Fruit fly (Drosophila melanogaster): ENCODE results near the gene lawc.
A peak's percentile ranks its signal among the peaks of the same experiment; 100 is the strongest.

lawc gene

dm6 chrX:8408971-8409455, 2.4 kb downstream of the lawc start, which contains the start of gene Trf2:
Gene Trf2 (plus strand): TSS chrX:8409272.
- TF ChIP-seq Sp1 (GFP tag; optimal IDR thresholded peaks at IDR 0.05) (peak; percentile 3), Dif (GFP tag; optimal IDR thresholded peaks at IDR 0.05; ENCODE audit: partially characterized antibody) (peak; percentile 22), Rel (GFP tag; optimal IDR thresholded peaks at IDR 0.05) (no peak), Rel (tag; optimal IDR thresholded peaks at IDR 0.05) (peak; percentile 15), pan (optimal IDR thresholded peaks at IDR 0.05) (no peak), Myc (optimal IDR thresholded peaks at IDR 0.05) (peak; percentile 49), dmrt93B (GFP tag; optimal IDR thresholded peaks at IDR 0.05) (no peak), Hnf4 (GFP tag; optimal IDR thresholded peaks at IDR 0.05) (peak; percentile 47), tai (GFP tag; optimal IDR thresholded peaks at IDR 0.05) (no peak), h (GFP tag; optimal IDR thresholded peaks at IDR 0.05) (peak; percentile 5), foxo (GFP tag; optimal IDR thresholded peaks at IDR 0.05) (peak in 1 of 2 experiments; percentile 8), rgr (GFP tag; optimal IDR thresholded peaks at IDR 0.05) (peak; percentile 42)

dm6 chrX:8407124-8407775, 4.2 kb downstream of the lawc start, which contains the start of gene PIG-T:
Gene PIG-T (minus strand): TSS chrX:8407263.
- no peak for TF ChIP-seq dl (GFP tag; optimal IDR thresholded peaks at IDR 0.05; ENCODE audit: insufficient read depth in 1 of 2, partially characterized antibody in 2 of 2)
- peak; percentile 20 for TF ChIP-seq rgr (GFP tag; optimal IDR thresholded peaks at IDR 0.05)

dm6 chrX:8399019-8399623, 12.3 kb downstream of the lawc start:
- peak; percentile 5 for TF ChIP-seq Dfd (GFP tag; optimal IDR thresholded peaks at IDR 0.05)
- no peak for TF ChIP-seq Hr83 (GFP tag; optimal IDR thresholded peaks at IDR 0.05; ENCODE audit: poor library complexity, severe bottlenecking)
- TF ChIP-seq N (GFP tag; optimal IDR thresholded peaks at IDR 0.05), result peak; percentile 40

- TF ChIP-seq usp (GFP tag; optimal IDR thresholded peaks at IDR 0.05), result no peak
- TF ChIP-seq OdsH (GFP tag; optimal IDR thresholded peaks at IDR 0.05), result peak; percentile 52
- peak; percentile 23 for TF ChIP-seq Myc (optimal IDR thresholded peaks at IDR 0.05)
- peak; percentile 82 for TF ChIP-seq br (GFP tag; optimal IDR thresholded peaks at IDR 0.05)
- TF ChIP-seq Abd-B (GFP tag; optimal IDR thresholded peaks at IDR 0.05), result no peak
- TF ChIP-seq Jra (GFP tag; optimal IDR thresholded peaks at IDR 0.05), result peak; percentile 76
- no peak for TF ChIP-seq jim (GFP tag; optimal IDR thresholded peaks at IDR 0.05)
- TF ChIP-seq tai (GFP tag; optimal IDR thresholded peaks at IDR 0.05), result no peak
- TF ChIP-seq h (GFP tag; optimal IDR thresholded peaks at IDR 0.05), result peak; percentile 84
- TF ChIP-seq fru (GFP tag; optimal IDR thresholded peaks at IDR 0.05), result peak; percentile 83
- peak; percentile 88 for TF ChIP-seq HLH106 (tag; optimal IDR thresholded peaks at IDR 0.05)
- TF ChIP-seq pan (optimal IDR thresholded peaks at IDR 0.05), result no peak
- peak; percentile 68 for TF ChIP-seq psq (GFP tag; optimal IDR thresholded peaks at IDR 0.05)
- peak; percentile 28 for TF ChIP-seq CG32264 (GFP tag; optimal IDR thresholded peaks at IDR 0.05)
- peak; percentile 45 for TF ChIP-seq brk (GFP tag; optimal IDR thresholded peaks at IDR 0.05)
- TF ChIP-seq sv (GFP tag; optimal IDR thresholded peaks at IDR 0.05), result peak; percentile 95
- no peak for TF ChIP-seq Dfd (GFP tag; optimal IDR thresholded peaks at IDR 0.05)
- peak; percentile 7 for TF ChIP-seq sage (GFP tag; optimal IDR thresholded peaks at IDR 0.05)
- TF ChIP-seq dsf (GFP tag; optimal IDR thresholded peaks at IDR 0.05; ENCODE audit: borderline replicate concordance), result peak; percentile 25
- TF ChIP-seq GATAd (GFP tag; optimal IDR thresholded peaks at IDR 0.05), result peak; percentile 29
- TF ChIP-seq N (GFP tag; optimal IDR thresholded peaks at IDR 0.05), result no peak
- peak; percentile 83 for TF ChIP-seq CG9705 (GFP tag; optimal IDR thresholded peaks at IDR 0.05)
- TF ChIP-seq Rel (GFP tag; optimal IDR thresholded peaks at IDR 0.05), result no peak
- TF ChIP-seq Rel (tag; optimal IDR thresholded peaks at IDR 0.05), result peak; percentile 25
- peak; percentile 82 for TF ChIP-seq dmrt93B (GFP tag; optimal IDR thresholded peaks at IDR 0.05)
- peak; percentile 76 for TF ChIP-seq ey (GFP tag; optimal IDR thresholded peaks at IDR 0.05)
- TF ChIP-seq Hr78 (GFP tag; optimal IDR thresholded peaks at IDR 0.05), result no peak
- TF ChIP-seq Mio (GFP tag; optimal IDR thresholded peaks at IDR 0.05), result no peak
- TF ChIP-seq foxo (GFP tag; optimal IDR thresholded peaks at IDR 0.05), result peak; percentile 23 to 79
- TF ChIP-seq Hnf4 (GFP tag; optimal IDR thresholded peaks at IDR 0.05), result peak; percentile 84
- TF ChIP-seq rgr (GFP tag; optimal IDR thresholded peaks at IDR 0.05), result peak; percentile 81
- peak; percentile 83 to 94 for TF ChIP-seq dl (GFP tag; optimal IDR thresholded peaks at IDR 0.05; ENCODE audit: insufficient read depth in 1 of 2, partially characterized antibody in 2 of 2)
- TF ChIP-seq woc (GFP tag; optimal IDR thresholded peaks at IDR 0.05), result peak; percentile 72
- peak; percentile 99 for TF ChIP-seq Dif (GFP tag; optimal IDR thresholded peaks at IDR 0.05; ENCODE audit: partially characterized antibody)
- peak; percentile 35 for TF ChIP-seq Sp1 (GFP tag; optimal IDR thresholded peaks at IDR 0.05)
- TF ChIP-seq lola (GFP tag; optimal IDR thresholded peaks at IDR 0.05), result no peak
- peak; percentile 18 for TF ChIP-seq Hr83 (GFP tag; optimal IDR thresholded peaks at IDR 0.05; ENCODE audit: poor library complexity, severe bottlenecking)
- peak; percentile 99 for TF ChIP-seq Vsx2 (GFP tag; optimal IDR thresholded peaks at IDR 0.05; ENCODE audit: partially characterized antibody)
Measured at dm6 chrX:8398177-8399018, 13.1 kb downstream of the lawc start, which contains the start of gene CG10555. Gene CG10555 (plus strand): TSS chrX:8398940.

All from whole organism, wandering third instar larva.